Fruit fly (Drosophila melanogaster): ENCODE measurements around the gene CG43800.

- TF ChIP-seq usp (GFP tag; optimal IDR thresholded peaks at IDR 0.05) (no peak), EcR (GFP tag; optimal IDR thresholded peaks at IDR 0.05) (no peak)
Observed at dm6 chr2L:7226587-7226986, 6.0 kb downstream of the CG43800 start.
